Worm (Caenorhabditis elegans) whole organism, L2 larva: ENCODE data around the gene C17F4.3.
"Not testable (repeated sequence)": the region's sequence is repeated elsewhere in the genome, so short reads cannot be mapped to it uniquely, and the experiment has no call there.

Experiments used
- C34F6.9 ChIP-seq: fragments of 150-350 bp; optimal IDR thresholded peaks from 2 replicates; lab custom pipeline; 2014; ENCODE audit warnings: missing biosample characterization, missing genetic modification characterization
- F13H6.1 ChIP-seq: sonication (generic microtip); optimal IDR thresholded peaks from 2 replicates; lab custom pipeline; 2016; ENCODE audit warnings: missing genetic modification characterization, missing compliant biosample characterization
- Y55F3AM.14 ChIP-seq: fragments of 200-800 bp; sonication (Bioruptor generic); optimal IDR thresholded peaks from 2 replicates; lab custom pipeline; 2018; ENCODE audit warnings: mild to moderate bottlenecking, missing genetic modification characterization, missing compliant biosample characterization
- ceh-82 ChIP-seq: fragments of 150-350 bp; optimal IDR thresholded peaks from 2 replicates; lab custom pipeline; 2014; ENCODE audit warnings: missing biosample characterization, missing genetic modification characterization
- crh-2 ChIP-seq: sonication (generic microtip); optimal IDR thresholded peaks from 2 replicates; lab custom pipeline; 2017; ENCODE audit warnings: missing biosample characterization, missing genetic modification characterization
- elt-1 ChIP-seq: fragments of 150-350 bp; optimal IDR thresholded peaks from 2 replicates; lab custom pipeline; 2014; ENCODE audit warnings: missing biosample characterization, missing genetic modification characterization
- gmeb-1 ChIP-seq: fragments of 150-350 bp; optimal IDR thresholded peaks from 2 replicates; lab custom pipeline; 2014; ENCODE audit warnings: missing biosample characterization, missing genetic modification characterization
- lin-11 ChIP-seq: fragments of 150-350 bp; sonication (generic microtip); optimal IDR thresholded peaks from 2 replicates; lab custom pipeline; 2014; ENCODE audit warnings: missing biosample characterization, missing genetic modification characterization, inconsistent platforms, mixed read lengths
- lin-39 ChIP-seq: fragments of 150-350 bp; optimal IDR thresholded peaks from 2 replicates; lab custom pipeline; 2014; ENCODE audit warnings: missing biosample characterization, missing genetic modification reagents, missing genetic modification characterization
- lsy-2 ChIP-seq, 2 experiments: fragments of 150-350 bp in 1 of 2; sonication (generic microtip) in 1 of 2; optimal IDR thresholded peaks; 2 replicates each; lab custom pipeline; 2014 to 2017; ENCODE audit warnings: missing biosample characterization in 2 of 2, missing genetic modification characterization in 2 of 2
- mbf-1 ChIP-seq: sonication (generic microtip); optimal IDR thresholded peaks from 2 replicates; lab custom pipeline; 2017; ENCODE audit warnings: missing biosample characterization, missing genetic modification characterization
- mdl-1 ChIP-seq, 2 experiments: fragments of 150-350 bp in 1 of 2; sonication (generic microtip) in 1 of 2; optimal IDR thresholded peaks; 2 replicates each; lab custom pipeline; 2017; ENCODE audit warnings: missing biosample characterization in 2 of 2, missing genetic modification characterization in 2 of 2
- nhr-10 ChIP-seq: sonication (generic microtip); optimal IDR thresholded peaks from 2 replicates; lab custom pipeline; 2017; ENCODE audit warnings: missing biosample characterization, missing genetic modification characterization
- nhr-129 ChIP-seq: fragments of 150-350 bp; optimal IDR thresholded peaks from 2 replicates; lab custom pipeline; 2014; ENCODE audit warnings: missing biosample characterization, missing genetic modification characterization
- nhr-237 ChIP-seq: fragments of 150-350 bp; optimal IDR thresholded peaks from 2 replicates; lab custom pipeline; 2014; ENCODE audit warnings: missing biosample characterization, missing genetic modification characterization
- nhr-6 ChIP-seq: fragments of 150-350 bp; optimal IDR thresholded peaks from 2 replicates; lab custom pipeline; 2014; ENCODE audit warnings: missing biosample characterization, missing genetic modification characterization
- sem-4 ChIP-seq: fragments of 150-350 bp; optimal IDR thresholded peaks from 2 replicates; lab custom pipeline; 2014; ENCODE audit warnings: missing biosample characterization, missing genetic modification reagents, missing genetic modification characterization
- sma-3 ChIP-seq: sonication (generic microtip); optimal IDR thresholded peaks from 2 replicates; lab custom pipeline; 2016; ENCODE audit warnings: missing genetic modification reagents, missing genetic modification characterization, missing compliant biosample characterization
- snpc-4 ChIP-seq: fragments of 150-350 bp; optimal IDR thresholded peaks from 2 replicates; lab custom pipeline; 2014; ENCODE audit warnings: missing biosample characterization, missing genetic modification characterization
- unc-39 ChIP-seq: fragments of 150-350 bp; optimal IDR thresholded peaks from 2 replicates; lab custom pipeline; 2014; ENCODE audit warnings: missing biosample characterization, missing genetic modification characterization
- unc-55 ChIP-seq: fragments of 150-350 bp; sonication (generic microtip); optimal IDR thresholded peaks from 3 replicates; lab custom pipeline; 2014; ENCODE audit warnings: missing biosample characterization, missing genetic modification reagents, missing genetic modification characterization
- unc-62 ChIP-seq: fragments of 150-350 bp; optimal IDR thresholded peaks from 2 replicates; lab custom pipeline; 2014; ENCODE audit warnings: missing biosample characterization, missing genetic modification reagents, missing genetic modification characterization
- ztf-1 ChIP-seq: fragments of 200-800 bp; sonication (Bioruptor generic); conservative IDR thresholded peaks from 2 replicates; pipeline ENCODE4 v1.3.6; 2022; ENCODE audit warnings: missing genetic modification characterization, missing compliant biosample characterization
- ztf-11 ChIP-seq: sonication (generic microtip); optimal IDR thresholded peaks from 2 replicates; lab custom pipeline; 2017; ENCODE audit warnings: missing biosample characterization, missing genetic modification characterization
- ztf-4 ChIP-seq: fragments of 150-350 bp; optimal IDR thresholded peaks from 2 replicates; lab custom pipeline; 2014; ENCODE audit warnings: missing biosample characterization, missing genetic modification characterization

C17F4.3 gene

DNA sequence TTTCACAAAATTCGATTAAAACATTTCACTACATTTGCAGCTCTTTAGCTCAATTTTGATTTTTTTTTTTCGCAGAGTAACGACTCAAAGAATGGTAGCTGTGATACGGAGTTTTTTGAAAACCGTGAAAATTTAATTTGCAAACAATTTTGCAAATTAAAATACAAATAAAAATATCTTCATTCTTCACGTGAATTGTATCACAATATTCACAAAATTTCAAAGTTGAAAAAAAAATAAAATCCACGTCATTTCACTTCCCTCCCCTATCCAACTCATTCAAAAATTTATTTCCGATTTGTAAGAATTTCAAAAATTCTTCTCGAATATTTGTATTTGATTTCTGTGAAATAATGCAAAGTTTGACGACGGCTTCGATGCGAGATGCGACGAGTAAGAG lies 38.3 kb downstream of the C17F4.3 start, which contains the start of gene wht-4:
Gene wht-4 (plus strand): TSS at position 301 of the 400 bp plus-strand sequence.
- TF ChIP-seq Y55F3AM.14 (GFP tag; lab: Kevin White, UChicago): no peak
- TF ChIP-seq F13H6.1 (tag; lab: Kevin White, UChicago): no peak
- no peak for TF ChIP-seq lsy-2 (tag; optimal IDR thresholded peaks at IDR 0.05; lab: Kevin White, UChicago)
- TF ChIP-seq lin-39: no peak
- no peak for TF ChIP-seq nhr-237 (tag; lab: Kevin White, UChicago)
- no peak for TF ChIP-seq elt-1 (tag; lab: Kevin White, UChicago)
- no peak for TF ChIP-seq ztf-11 (tag; lab: Kevin White, UChicago)
- no peak for TF ChIP-seq C34F6.9 (tag; lab: Kevin White, UChicago)
- no peak for TF ChIP-seq nhr-6
- TF ChIP-seq ztf-1 (GFP tag; lab: Robert Waterston, UW): no peak
- no peak for TF ChIP-seq sma-3
- TF ChIP-seq crh-2 (tag; lab: Kevin White, UChicago): no peak
- TF ChIP-seq ztf-4 (tag; lab: Kevin White, UChicago): no peak
- no peak for TF ChIP-seq unc-62 (GFP tag; lab: Kevin White, UChicago)

DNA sequence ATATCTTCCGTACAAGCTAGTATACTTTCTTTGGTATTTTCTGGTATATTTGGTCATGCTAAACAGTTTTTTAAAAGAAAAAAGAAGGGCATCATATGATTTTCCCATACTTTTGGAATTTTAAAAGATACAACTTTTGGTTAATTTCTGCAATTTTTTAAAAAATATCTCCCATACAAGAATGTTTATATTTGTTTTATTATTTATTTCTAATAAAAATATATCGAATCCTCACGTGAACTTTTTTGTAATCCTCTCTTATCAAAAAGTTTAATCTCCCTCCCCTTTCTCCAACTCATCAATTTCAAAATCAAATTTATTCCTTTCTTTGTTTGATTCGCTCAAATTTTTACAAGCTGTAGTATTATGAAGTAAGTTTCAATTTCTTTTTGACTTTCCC lies 42.0 kb downstream of the C17F4.3 start, which contains the start of gene nep-13:
Gene nep-13 (plus strand): TSS at position 301 of the 400 bp plus-strand sequence.
- TF ChIP-seq snpc-4 (tag; lab: Kevin White, UChicago) (no peak), mbf-1 (tag; lab: Kevin White, UChicago) (no peak), lin-11 (tag; lab: Kevin White, UChicago) (no peak), nhr-129 (tag; lab: Kevin White, UChicago) (no peak), lsy-2 (tag; optimal IDR thresholded peaks at IDR 0.05; lab: Kevin White, UChicago) (no peak), ceh-82 (no peak), unc-55 (GFP tag; lab: Kevin White, UChicago) (no peak), sma-3 (no peak), Y55F3AM.14 (GFP tag; lab: Kevin White, UChicago) (no peak)

DNA sequence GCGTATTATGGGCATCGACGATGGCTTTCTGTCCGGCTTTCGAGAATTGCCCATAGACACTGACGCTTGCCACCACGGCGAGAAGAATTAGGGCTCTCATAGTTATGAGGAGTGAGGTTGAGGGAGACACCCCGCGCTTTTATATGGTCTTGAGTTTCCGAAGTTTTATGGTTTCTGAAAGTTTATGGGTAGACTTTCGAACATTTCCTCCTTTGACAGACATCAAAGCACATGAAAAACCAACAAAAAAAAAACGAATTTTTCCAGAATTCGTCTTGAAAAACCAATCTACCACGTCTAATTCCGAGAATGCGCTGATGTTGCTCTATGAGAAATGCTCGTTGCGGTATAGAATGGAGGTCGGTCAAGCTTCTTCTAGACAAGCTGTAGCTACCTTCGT lies 44.3 kb downstream of the C17F4.3 start, which contains the start of gene scl-15:
Gene scl-15 (minus strand): TSS at position 101 of the 400 bp plus-strand sequence.
- TF ChIP-seq mbf-1 (tag; lab: Kevin White, UChicago): no peak
- TF ChIP-seq mdl-1 (tag; optimal IDR thresholded peaks at IDR 0.05; lab: Kevin White, UChicago): no peak
- no peak for TF ChIP-seq unc-55 (GFP tag; lab: Kevin White, UChicago)
- no peak for TF ChIP-seq ztf-1 (GFP tag; lab: Robert Waterston, UW)
- no peak for TF ChIP-seq gmeb-1 (tag; lab: Kevin White, UChicago)

DNA sequence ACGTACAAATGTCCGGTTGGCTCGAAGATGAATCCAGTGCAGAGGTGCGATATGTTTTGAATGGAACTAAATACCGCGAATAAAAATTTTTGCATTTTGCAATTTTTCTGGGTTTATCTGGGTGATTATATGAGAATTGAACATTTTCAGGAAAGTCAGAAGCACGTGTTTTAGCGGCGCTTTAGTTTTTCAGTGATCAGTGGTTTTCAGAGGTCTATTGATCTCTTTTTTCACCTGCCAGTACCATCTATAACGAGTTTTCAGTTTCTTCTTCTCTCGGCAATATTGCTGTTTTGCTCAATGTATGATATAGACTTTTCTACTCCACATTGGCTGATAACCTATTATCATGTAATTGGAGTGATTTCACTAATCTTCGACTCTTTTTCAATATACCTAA lies 46.8 kb downstream of the C17F4.3 start, which contains the start of gene sri-63:
Gene sri-63 (plus strand): TSS at position 301 of the 400 bp plus-strand sequence.
- TF ChIP-seq elt-1 (tag; lab: Kevin White, UChicago) (no peak), C34F6.9 (tag; lab: Kevin White, UChicago) (no peak), mbf-1 (tag; lab: Kevin White, UChicago) (no peak), unc-62 (GFP tag; lab: Kevin White, UChicago) (no peak), unc-39 (tag; lab: Kevin White, UChicago) (no peak), nhr-129 (tag; lab: Kevin White, UChicago) (no peak)

DNA sequence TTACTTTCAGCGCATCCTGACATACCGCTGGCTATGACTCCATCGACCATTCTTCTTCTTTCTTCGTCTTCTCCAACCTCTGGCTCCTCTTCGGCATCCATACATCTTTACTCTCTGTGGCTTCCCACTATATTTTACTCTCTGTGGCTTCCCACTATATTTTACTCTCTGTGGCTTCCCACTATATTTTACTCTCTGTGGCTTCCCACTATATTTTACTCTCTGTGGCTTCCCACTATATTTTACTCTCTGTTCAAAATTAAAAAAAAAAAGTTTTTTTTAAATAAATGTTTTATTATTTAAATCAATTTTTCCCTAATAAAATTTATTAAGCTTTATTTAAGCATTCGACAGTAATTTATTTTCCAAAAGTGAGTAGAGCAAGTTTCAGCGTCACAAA lies 50.2 kb downstream of the C17F4.3 start, which contains the start of gene F39E9.14:
Gene F39E9.14 (minus strand): TSS at position 101 of the 400 bp plus-strand sequence.
- not testable (repeated sequence) for TF ChIP-seq nhr-10 (tag; lab: Kevin White, UChicago); unc-62 (GFP tag; lab: Kevin White, UChicago); sem-4 (tag; lab: Kevin White, UChicago)
